Worm (Caenorhabditis elegans): ENCODE measurements around the gene swsn-7.
A peak's percentile ranks its signal among the peaks of the same experiment; 100 is the strongest.

swsn-7 gene

ce11 chrII:8032657-8033056, 5.1 kb upstream of the swsn-7 start, which contains the start of gene nrf-6:
TSS of gene nrf-6 (minus strand) at chrII:8032708.
- TF ChIP-seq fos-1 (tag; optimal IDR thresholded peaks at IDR 0.05), result no peak
- TF ChIP-seq D1046.2 (GFP tag; IDR thresholded peaks at IDR 0.05), result no peak
- no peak for TF ChIP-seq nhr-25 (tag; optimal IDR thresholded peaks at IDR 0.05; ENCODE audit: borderline replicate concordance, insufficient read depth)
- no peak for TF ChIP-seq nhr-42 (GFP tag; IDR thresholded peaks at IDR 0.05)
- TF ChIP-seq unc-130 (GFP tag; optimal IDR thresholded peaks at IDR 0.05), result no peak
- TF ChIP-seq F10B5.3 (tag; optimal IDR thresholded peaks at IDR 0.05), result no peak
- no peak for TF ChIP-seq skn-1 (tag; optimal IDR thresholded peaks at IDR 0.05)
- TF ChIP-seq nhr-48 (tag; optimal IDR thresholded peaks at IDR 0.05), result peak; percentile 41
- no peak for TF ChIP-seq set-16 (GFP tag; IDR thresholded peaks at IDR 0.05)
- TF ChIP-seq nhr-11 (tag; optimal IDR thresholded peaks at IDR 0.05), result no peak
- no peak for TF ChIP-seq egl-27 (tag; optimal IDR thresholded peaks at IDR 0.05)
- no peak for TF ChIP-seq mdt-29 (GFP tag; IDR thresholded peaks at IDR 0.05)
- no peak for TF ChIP-seq lin-15B (tag; optimal IDR thresholded peaks at IDR 0.05)
- peak; percentile 66 for TF ChIP-seq nhr-28 (tag; optimal IDR thresholded peaks at IDR 0.05)
- TF ChIP-seq madf-5 (GFP tag; IDR thresholded peaks at IDR 0.05), result no peak
- TF ChIP-seq ceh-44 (GFP tag; IDR thresholded peaks at IDR 0.05), result no peak
- peak; percentile 90 for TF ChIP-seq dmd-6 (GFP tag; IDR thresholded peaks at IDR 0.05)
- no peak for TF ChIP-seq mes-2 (tag; optimal IDR thresholded peaks at IDR 0.05; ENCODE audit: poor library complexity, severe bottlenecking)
- no peak for TF ChIP-seq ceh-28 (tag; optimal IDR thresholded peaks at IDR 0.05)
- no peak for TF ChIP-seq dmd-8 (GFP tag; IDR thresholded peaks at IDR 0.05)
- TF ChIP-seq T20F7.1 (GFP tag; optimal IDR thresholded peaks at IDR 0.05), result peak; percentile 10
- TF ChIP-seq T26A8.4 (GFP tag; IDR thresholded peaks at IDR 0.05), result no peak
- TF ChIP-seq hlh-11 (tag; optimal IDR thresholded peaks at IDR 0.05), result peak; percentile 61
- no peak for TF ChIP-seq ztf-7 (tag; optimal IDR thresholded peaks at IDR 0.05)
- TF ChIP-seq madf-9 (GFP tag; conservative IDR thresholded peaks at IDR 0.05), result no peak
- no peak for TF ChIP-seq zip-11 (GFP tag; IDR thresholded peaks at IDR 0.05)
- TF ChIP-seq lin-38 (GFP tag; IDR thresholded peaks at IDR 0.05), result no peak
- TF ChIP-seq Y48G9A.11 (GFP tag; IDR thresholded peaks at IDR 0.05), result no peak
- TF ChIP-seq ama-1 (optimal IDR thresholded peaks at IDR 0.05), result no peak
- TF ChIP-seq nhr-76 (tag; optimal IDR thresholded peaks at IDR 0.05), result no peak
- no peak for TF ChIP-seq unc-62 (GFP tag; optimal IDR thresholded peaks at IDR 0.05 in 1 of 2)
- TF ChIP-seq unc-62 (tag; optimal IDR thresholded peaks at IDR 0.05), result no peak
- no peak for TF ChIP-seq Y5F2A.4 (GFP tag; optimal IDR thresholded peaks at IDR 0.05)
- no peak for TF ChIP-seq gei-8 (GFP tag; optimal IDR thresholded peaks at IDR 0.05)
- peak; percentile 46; the same call in 1 of the 2 replicates for TF ChIP-seq php-3 (GFP tag; IDR thresholded peaks at IDR 0.05)
- no peak for TF ChIP-seq nhr-237 (tag; optimal IDR thresholded peaks at IDR 0.05)
- no peak for TF ChIP-seq zag-1 (tag; optimal IDR thresholded peaks at IDR 0.05)
- TF ChIP-seq ceh-62 (tag; optimal IDR thresholded peaks at IDR 0.05), result no peak
- no peak for TF ChIP-seq dpl-1 (GFP tag; optimal IDR thresholded peaks at IDR 0.05)
- TF ChIP-seq zip-2 (tag; optimal IDR thresholded peaks at IDR 0.05), result no peak
- peak; percentile 66; the same call in 1 of the 2 replicates for TF ChIP-seq tra-1 (GFP tag; IDR thresholded peaks at IDR 0.05)
- TF ChIP-seq ztf-11 (tag; optimal IDR thresholded peaks at IDR 0.05), result no peak
- no peak for TF ChIP-seq lsy-2 (tag; optimal IDR thresholded peaks at IDR 0.05)
- no peak for TF ChIP-seq hlh-30 (tag; optimal IDR thresholded peaks at IDR 0.05; ENCODE audit: insufficient read depth)
- no peak for TF ChIP-seq lim-7 (GFP tag; IDR thresholded peaks at IDR 0.05)
- TF ChIP-seq F26F4.8 (GFP tag; conservative IDR thresholded peaks at IDR 0.05), result no peak
- peak; percentile 43 for TF ChIP-seq pqm-1 (tag; optimal IDR thresholded peaks at IDR 0.05)
- no peak for TF ChIP-seq rbr-2 (tag; optimal IDR thresholded peaks at IDR 0.05)
- no peak for TF ChIP-seq nhr-77 (tag; optimal IDR thresholded peaks at IDR 0.05)
- TF ChIP-seq lin-13 (GFP tag; optimal IDR thresholded peaks at IDR 0.05), result no peak
- TF ChIP-seq sdz-12 (GFP tag; optimal IDR thresholded peaks at IDR 0.05), result no peak
- 0 out of 2 replicates have a peak, but pooled peaks have one; percentile 10 for TF ChIP-seq lin-1 (GFP tag; IDR thresholded peaks at IDR 0.05)
- no peak for TF ChIP-seq mxl-2 (GFP tag; conservative IDR thresholded peaks at IDR 0.05)
